Fruit fly (Drosophila melanogaster) whole organism, prepupa: ENCODE results near the gene CG31798.

Experiments
- CG10631 ChIP-seq: fragments of 200-800 bp; sonication (Bioruptor generic); optimal IDR thresholded peaks from 2 replicates; lab custom pipeline; 2016; ENCODE audit warnings: missing biosample characterization, missing genetic modification characterization
- CG15336 ChIP-seq: fragments of 200-800 bp; sonication (Bioruptor generic); IDR thresholded peaks from 2 replicates; pipeline ENCODE4 v1.3.6; 2022; ENCODE audit warnings: missing biosample characterization, missing genetic modification characterization
- CG8119 ChIP-seq: fragments of 200-800 bp; sonication (Bioruptor generic); IDR thresholded peaks from 3 replicates; pipeline ENCODE4 v1.3.6; 2022; ENCODE audit warnings: missing biosample characterization, missing genetic modification characterization
- CG8319 ChIP-seq: fragments of 200-800 bp; sonication (Bioruptor generic); optimal IDR thresholded peaks from 3 replicates; lab custom pipeline; 2016; ENCODE audit warnings: missing biosample characterization, missing genetic modification characterization
- Eip78C ChIP-seq: fragments of 200-800 bp; sonication (Bioruptor generic); peaks from one replicate; lab custom pipeline; 2016; ENCODE audit warnings: missing biosample characterization, missing genetic modification characterization
- Hr38 ChIP-seq: sonication (Bioruptor generic); optimal IDR thresholded peaks from 2 replicates; lab custom pipeline; 2016; ENCODE audit warnings: missing biosample characterization, missing genetic modification characterization
- Hr4 ChIP-seq: fragments of 200-800 bp; sonication (Bioruptor generic); optimal IDR thresholded peaks from 3 replicates; lab custom pipeline; 2016; ENCODE audit warnings: missing biosample characterization, missing genetic modification characterization
- Lpt ChIP-seq: fragments of 200-800 bp; sonication (Bioruptor generic); optimal IDR thresholded peaks from 3 replicates; lab custom pipeline; 2016; ENCODE audit warnings: missing biosample characterization, missing genetic modification characterization
- achi ChIP-seq: fragments of 200-800 bp; sonication (Bioruptor generic); optimal IDR thresholded peaks from 3 replicates; lab custom pipeline; 2016; ENCODE audit warnings: missing biosample characterization, missing genetic modification characterization
- net ChIP-seq: fragments of 200-800 bp; sonication (Bioruptor generic); optimal IDR thresholded peaks from 3 replicates; lab custom pipeline; 2016; ENCODE audit warnings: missing biosample characterization, missing genetic modification characterization
- ss ChIP-seq, 2 experiments: fragments of 200-800 bp; sonication (Bioruptor generic); optimal IDR thresholded peaks; 2 replicates in 1 of 2; 3 replicates in 1 of 2; lab custom pipeline; 2017 to 2018; ENCODE audit warnings: mild to moderate bottlenecking in 2 of 2, missing biosample characterization in 2 of 2, missing genetic modification characterization in 2 of 2, moderate library complexity in 1 of 2

dm6 chr2L:19442627-19443026, 48.7 kb downstream of the CG31798 start, which contains the start of gene CG10237:
- TF ChIP-seq Hr38 (GFP tag; lab: Kevin White, UChicago) (no peak), CG8319 (GFP tag; lab: Kevin White, UChicago) (no peak), Lpt (GFP tag; lab: Kevin White, UChicago) (no peak), net (GFP tag; lab: Kevin White, UChicago) (no peak), ss (GFP tag; optimal IDR thresholded peaks at IDR 0.05; lab: Kevin White, UChicago) (no peak), CG10631 (GFP tag; lab: Kevin White, UChicago) (no peak), CG15336 (GFP tag; lab: Robert Waterston, UW) (no peak), Eip78C (GFP tag; lab: Kevin White, UChicago) (no peak), Hr4 (GFP tag; lab: Kevin White, UChicago) (no peak), achi (GFP tag; lab: Kevin White, UChicago) (no peak), CG8119 (no peak)
